Worm (Caenorhabditis elegans) whole organism, L4/young adult: Measurements from ENCODE around the gene srh-7.

Experiments used
- W03F9.2 ChIP-seq: fragments of 150-350 bp; optimal IDR thresholded peaks from 2 replicates; lab custom pipeline; 2014; ENCODE audit warnings: missing biosample characterization, missing genetic modification characterization
- dao-5 ChIP-seq: sonication (generic microtip); optimal IDR thresholded peaks from 2 replicates; lab custom pipeline; 2016; ENCODE audit warnings: missing genotype, missing genetic modification characterization, moderate library complexity, missing compliant biosample characterization
- him-1 ChIP-seq: sonication (generic microtip); optimal IDR thresholded peaks from 2 replicates; lab custom pipeline; 2016; ENCODE audit warnings: missing genotype, missing genetic modification reagents, missing genetic modification characterization, missing compliant biosample characterization

DNA sequence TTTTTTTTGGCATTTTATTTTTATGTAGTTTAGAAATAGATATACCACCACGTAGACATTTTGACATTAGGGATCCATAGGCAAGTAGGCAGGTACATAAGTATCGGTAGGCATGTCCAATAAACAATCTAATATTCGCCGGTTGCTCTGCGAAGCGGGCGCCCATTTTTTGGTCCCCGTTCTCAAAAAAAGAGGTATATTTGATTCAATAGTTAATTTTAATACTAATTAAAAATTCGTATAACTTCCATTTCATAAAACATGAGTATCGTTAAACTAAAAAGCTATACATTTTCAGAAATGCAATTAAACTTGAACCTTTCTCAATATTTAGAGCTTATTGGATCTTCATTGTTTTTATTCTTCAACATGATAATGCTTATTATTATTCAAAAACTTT, 31.1 kb upstream of the srh-7 start, which contains the start of gene str-83:
- no peak for TF ChIP-seq W03F9.2 (tag; lab: Kevin White, UChicago)
- TF ChIP-seq him-1 (tag; lab: Kevin White, UChicago), result no peak
- no peak for TF ChIP-seq dao-5 (tag; lab: Kevin White, UChicago)
